Worm (Caenorhabditis elegans): ENCODE measurements around the gene K01D12.1.

DNA sequence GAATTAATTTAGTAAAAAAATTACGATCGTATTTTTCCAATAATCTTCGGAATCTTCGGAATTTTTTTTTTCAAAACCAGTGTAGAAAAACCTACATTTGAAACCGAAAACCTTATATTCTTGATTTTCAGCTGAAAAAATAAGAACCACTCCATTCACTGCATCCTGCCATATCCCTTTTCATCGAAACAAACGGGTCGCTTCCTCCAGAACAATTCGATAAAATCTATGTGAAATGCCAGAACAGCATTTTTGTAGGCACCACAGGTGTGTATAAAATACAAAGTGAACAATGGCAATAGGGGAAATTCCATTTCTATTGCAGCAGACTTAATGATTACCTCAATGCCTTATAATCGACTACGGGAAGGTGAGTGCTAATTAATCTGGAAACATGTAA is at the start of gene K01D12.1:
- TF ChIP-seq B0261.1 (tag; optimal IDR thresholded peaks at IDR 0.05): no peak
- TF ChIP-seq sdz-38 (tag; optimal IDR thresholded peaks at IDR 0.05): no peak
- TF ChIP-seq D2030.7 (GFP tag; IDR thresholded peaks at IDR 0.05): no peak
- no peak for TF ChIP-seq egl-44 (GFP tag; IDR thresholded peaks at IDR 0.05)
- no peak for TF ChIP-seq attf-6 (GFP tag; IDR thresholded peaks at IDR 0.05)
- TF ChIP-seq tbp1 (GFP tag; optimal IDR thresholded peaks at IDR 0.05): no peak
- TF ChIP-seq efl-1 (GFP tag; optimal IDR thresholded peaks at IDR 0.05): no peak
- no peak for TF ChIP-seq mxl-1 (tag; optimal IDR thresholded peaks at IDR 0.05)

All from whole organism, young adult.